Fruit fly (Drosophila melanogaster) whole organism, adult: ENCODE results near the gene ABCB7.

Experiments
- CG11617 ChIP-seq: fragments of 200-800 bp; sonication (Bioruptor generic); optimal IDR thresholded peaks from 2 replicates; lab custom pipeline; 2017; ENCODE audit warnings: mild to moderate bottlenecking, missing biosample characterization, missing genetic modification reagents, missing genetic modification characterization
- CG12768 ChIP-seq: fragments of 200-800 bp; sonication (Bioruptor generic); optimal IDR thresholded peaks from 2 replicates; lab custom pipeline; 2017; ENCODE audit warnings: missing biosample characterization, missing genetic modification characterization, mild to moderate bottlenecking, moderate library complexity, missing genetic modification reagents
- CG14711 ChIP-seq: fragments of 200-800 bp; sonication (Bioruptor generic); optimal IDR thresholded peaks from 2 replicates; lab custom pipeline; 2018; ENCODE audit warnings: missing biosample characterization, mild to moderate bottlenecking, missing genetic modification characterization, moderate library complexity
- CG1620 ChIP-seq: fragments of 200-800 bp; sonication (Bioruptor generic); optimal IDR thresholded peaks from 2 replicates; lab custom pipeline; 2016; ENCODE audit warnings: missing biosample characterization, missing genetic modification characterization
- CG33017 ChIP-seq: fragments of 200-800 bp; sonication (Bioruptor generic); optimal IDR thresholded peaks from 2 replicates; lab custom pipeline; 2018; ENCODE audit warnings: missing biosample characterization, mild to moderate bottlenecking, missing genetic modification characterization, moderate library complexity
- CG5204 ChIP-seq: fragments of 200-800 bp; sonication (Bioruptor generic); optimal IDR thresholded peaks from 2 replicates; lab custom pipeline; 2016; ENCODE audit warnings: missing biosample characterization, missing genetic modification characterization
- CG7045 ChIP-seq: fragments of 200-800 bp; sonication (Bioruptor generic); optimal IDR thresholded peaks from 2 replicates; lab custom pipeline; 2017; ENCODE audit warnings: missing biosample characterization, mild to moderate bottlenecking, missing genetic modification characterization
- CG7101 ChIP-seq: fragments of 200-800 bp; sonication (Bioruptor generic); optimal IDR thresholded peaks from 2 replicates; lab custom pipeline; 2018; ENCODE audit warnings: missing biosample characterization, mild to moderate bottlenecking, missing genetic modification characterization, moderate library complexity
- Clk ChIP-seq: fragments of 200-800 bp; sonication (Bioruptor generic); optimal IDR thresholded peaks from 2 replicates; lab custom pipeline; 2017; ENCODE audit warnings: missing biosample characterization, missing genetic modification characterization
- Crg-1 ChIP-seq: fragments of 200-800 bp; sonication (Bioruptor generic); optimal IDR thresholded peaks from 2 replicates; lab custom pipeline; 2016; ENCODE audit warnings: missing biosample characterization, missing genetic modification characterization
- Hr96 ChIP-seq: fragments of 200-800 bp; sonication (Bioruptor generic); optimal IDR thresholded peaks from 2 replicates; lab custom pipeline; 2016; ENCODE audit warnings: missing biosample characterization, missing genetic modification characterization
- Mnt ChIP-seq: fragments of 200-800 bp; sonication (Bioruptor generic); optimal IDR thresholded peaks from 2 replicates; lab custom pipeline; 2016; ENCODE audit warnings: missing biosample characterization, mild to moderate bottlenecking, missing genetic modification characterization
- bab1 ChIP-seq: fragments of 200-800 bp; sonication (Bioruptor generic); optimal IDR thresholded peaks from 3 replicates; lab custom pipeline; 2019; ENCODE audit warnings: missing biosample characterization, mild to moderate bottlenecking, missing genetic modification characterization, moderate library complexity
- cic ChIP-seq: fragments of 200-800 bp; sonication (Bioruptor generic); optimal IDR thresholded peaks from 2 replicates; lab custom pipeline; 2017; ENCODE audit warnings: missing biosample characterization, mild to moderate bottlenecking, missing genetic modification characterization, moderate library complexity
- cnc ChIP-seq, 2 experiments: fragments of >200 bp; optimal IDR thresholded peaks; 2 replicates each; lab custom pipeline; 2017
- kay ChIP-seq: fragments of 200-800 bp; sonication (Bioruptor generic); peaks from one replicate; lab custom pipeline; 2016; ENCODE audit warnings: missing biosample characterization, missing genetic modification characterization, borderline replicate concordance
- ovo ChIP-seq: fragments of 200-800 bp; sonication (Bioruptor generic); optimal IDR thresholded peaks from 2 replicates; lab custom pipeline; 2016; ENCODE audit warnings: missing biosample characterization, missing genetic modification characterization
- pad ChIP-seq: fragments of 200-800 bp; sonication (Bioruptor generic); optimal IDR thresholded peaks from 3 replicates; lab custom pipeline; 2017; ENCODE audit warnings: missing biosample characterization, missing genetic modification characterization, mild to moderate bottlenecking, moderate library complexity, missing genetic modification reagents
- tj ChIP-seq: fragments of 200-800 bp; sonication (Bioruptor generic); optimal IDR thresholded peaks from 3 replicates; lab custom pipeline; 2017; ENCODE audit warnings: missing biosample characterization, mild to moderate bottlenecking, missing genetic modification characterization, moderate library complexity
- toe ChIP-seq: fragments of 200-800 bp; sonication (Bioruptor generic); optimal IDR thresholded peaks from 2 replicates; lab custom pipeline; 2016; ENCODE audit warnings: missing biosample characterization, missing genetic modification characterization

Gene ABCB7

dm6 chr3L:1626924-1627323, 8.7 kb downstream of the ABCB7 start:
- TF ChIP-seq CG14711 (tag; lab: Kevin White, UChicago) (no peak), ovo (GFP tag; lab: Kevin White, UChicago) (no peak), CG12768 (GFP tag; lab: Kevin White, UChicago) (no peak), toe (GFP tag; lab: Kevin White, UChicago) (no peak), Crg-1 (no peak), CG11617 (no peak), cnc (optimal IDR thresholded peaks at IDR 0.05; lab: Kevin White, UChicago) (no peak)

dm6 chr3L:1628176-1628866, 10.1 kb downstream of the ABCB7 start, which contains the start of gene CG13928:
Gene CG13928, minus strand, starts transcription at chr3L:1628377.
- TF ChIP-seq ovo (GFP tag; lab: Kevin White, UChicago), result no peak
- TF ChIP-seq Hr96 (GFP tag; lab: Kevin White, UChicago), result no peak
- no peak for TF ChIP-seq Crg-1
- peak; percentile 50 for TF ChIP-seq Clk (GFP tag; lab: Kevin White, UChicago)
- no peak for TF ChIP-seq CG33017 (tag; lab: Kevin White, UChicago)
- no peak for TF ChIP-seq CG14711 (tag; lab: Kevin White, UChicago)
- TF ChIP-seq kay, result no peak
- TF ChIP-seq toe (GFP tag; lab: Kevin White, UChicago), result peak; percentile 44
- no peak for TF ChIP-seq cnc (optimal IDR thresholded peaks at IDR 0.05; lab: Kevin White, UChicago)
- TF ChIP-seq CG12768 (GFP tag; lab: Kevin White, UChicago), result no peak
- peak; percentile 35 for TF ChIP-seq CG5204 (GFP tag; lab: Kevin White, UChicago)
- no peak for TF ChIP-seq tj (GFP tag; lab: Kevin White, UChicago)
- TF ChIP-seq bab1, result no peak
- TF ChIP-seq CG7101 (tag; lab: Kevin White, UChicago), result no peak
- peak; percentile 35 for TF ChIP-seq cic (GFP tag; lab: Kevin White, UChicago)
- TF ChIP-seq CG7045 (GFP tag; lab: Kevin White, UChicago), result peak; percentile 13
- no peak for TF ChIP-seq CG11617

dm6 chr3L:1629064-1629777, 11.0 kb downstream of the ABCB7 start, which contains the start of gene GC:
Gene GC, minus strand, starts transcription at chr3L:1629301.
- TF ChIP-seq pad (GFP tag; lab: Kevin White, UChicago) (no peak), CG33017 (tag; lab: Kevin White, UChicago) (no peak), cic (GFP tag; lab: Kevin White, UChicago) (no peak), CG1620 (GFP tag; lab: Kevin White, UChicago) (no peak), Mnt (GFP tag; lab: Kevin White, UChicago) (no peak), CG5204 (GFP tag; lab: Kevin White, UChicago) (no peak), bab1 (no peak), tj (GFP tag; lab: Kevin White, UChicago) (no peak), CG7045 (GFP tag; lab: Kevin White, UChicago) (no peak), Hr96 (GFP tag; lab: Kevin White, UChicago) (no peak), CG12768 (GFP tag; lab: Kevin White, UChicago) (no peak), toe (GFP tag; lab: Kevin White, UChicago) (no peak), Clk (GFP tag; lab: Kevin White, UChicago) (no peak), ovo (GFP tag; lab: Kevin White, UChicago) (no peak), CG14711 (tag; lab: Kevin White, UChicago) (no peak), CG7101 (tag; lab: Kevin White, UChicago) (no peak), kay (no peak), cnc (optimal IDR thresholded peaks at IDR 0.05; lab: Kevin White, UChicago) (no peak), CG11617 (no peak)

dm6 chr3L:1636886-1637285, 18.7 kb downstream of the ABCB7 start:
- TF ChIP-seq CG12768 (GFP tag; lab: Kevin White, UChicago) (no peak), Clk (GFP tag; lab: Kevin White, UChicago) (no peak), CG33017 (tag; lab: Kevin White, UChicago) (no peak), CG14711 (tag; lab: Kevin White, UChicago) (no peak), cnc (optimal IDR thresholded peaks at IDR 0.05; lab: Kevin White, UChicago) (no peak), CG1620 (GFP tag; lab: Kevin White, UChicago) (no peak), CG5204 (GFP tag; lab: Kevin White, UChicago) (no peak), kay (no peak), Mnt (GFP tag; lab: Kevin White, UChicago) (no peak), cic (GFP tag; lab: Kevin White, UChicago) (no peak), ovo (GFP tag; lab: Kevin White, UChicago) (no peak), CG7101 (tag; lab: Kevin White, UChicago) (no peak), Crg-1 (no peak), CG7045 (GFP tag; lab: Kevin White, UChicago) (no peak)

dm6 chr3L:1637652-1638051, 19.4 kb downstream of the ABCB7 start, which contains the start of gene nSyb:
Gene nSyb, minus strand, starts transcription at chr3L:1637752.
- TF ChIP-seq Hr96 (GFP tag; lab: Kevin White, UChicago) (no peak), bab1 (no peak), pad (GFP tag; lab: Kevin White, UChicago) (no peak), CG11617 (no peak)
